Worm (Caenorhabditis elegans) whole organism, young adult: ENCODE results near the gene C54E10.3.

ENCODE experiments used
- B0019.2 ChIP-seq: fragments of 200-800 bp; sonication (Bioruptor generic); conservative IDR thresholded peaks from 2 replicates; pipeline ENCODE4 v1.3.6; 2022; ENCODE audit warnings: missing genetic modification reagents, missing genetic modification characterization, missing compliant biosample characterization
- D2030.7 ChIP-seq: fragments of 200-800 bp; sonication (Bioruptor generic); IDR thresholded peaks from 2 replicates; pipeline ENCODE4 v1.3.6; 2022; ENCODE audit warnings: missing genetic modification reagents, missing genetic modification characterization, missing compliant biosample characterization
- F52B5.7 ChIP-seq: sonication (generic microtip); optimal IDR thresholded peaks from 2 replicates; lab custom pipeline; 2016; ENCODE audit warnings: mild to moderate bottlenecking, missing genetic modification characterization, missing compliant biosample characterization
- K11D2.4 ChIP-seq: fragments of 200-800 bp; sonication (Bioruptor generic); IDR thresholded peaks from 2 replicates; pipeline ENCODE4 v1.3.6; 2022; ENCODE audit warnings: missing genetic modification reagents, missing genetic modification characterization, missing compliant biosample characterization
- atf-7 ChIP-seq: sonication (generic microtip); optimal IDR thresholded peaks from 2 replicates; lab custom pipeline; 2017; ENCODE audit warnings: mild to moderate bottlenecking, missing genetic modification characterization, missing compliant biosample characterization
- attf-3 ChIP-seq: fragments of 200-800 bp; sonication (Bioruptor generic); conservative IDR thresholded peaks from 2 replicates; pipeline ENCODE4 v1.3.6; 2022; ENCODE audit warnings: missing genetic modification reagents, missing genetic modification characterization, missing compliant biosample characterization
- bed-1 ChIP-seq: fragments of 200-800 bp; sonication (Bioruptor generic); IDR thresholded peaks from 2 replicates; pipeline ENCODE4 v1.3.6; 2022; ENCODE audit warnings: missing genetic modification reagents, missing genetic modification characterization, missing compliant biosample characterization
- cebp-1 ChIP-seq, 2 experiments: fragments of 200-800 bp in 1 of 2; sonication (Bioruptor generic) in 1 of 2; sonication (generic microtip) in 1 of 2; IDR thresholded peaks in 1 of 2; optimal IDR thresholded peaks in 1 of 2; 2 replicates each; pipeline versions ENCODE4 v1.3.6 to Lab custom; 2017 to 2022; ENCODE audit warnings: missing compliant biosample characterization in 2 of 2, missing genetic modification characterization in 2 of 2, mild to moderate bottlenecking in 1 of 2, missing genetic modification reagents in 1 of 2, moderate library complexity in 1 of 2
- cebp-2 ChIP-seq: fragments of 200-800 bp; sonication (Bioruptor generic); IDR thresholded peaks from 2 replicates; pipeline ENCODE4 v1.3.6; 2022; ENCODE audit warnings: missing genetic modification characterization, missing compliant biosample characterization
- ceh-40 ChIP-seq: fragments of 200-800 bp; sonication (Bioruptor generic); IDR thresholded peaks from 2 replicates; pipeline ENCODE4 v1.3.6; 2022; ENCODE audit warnings: missing genetic modification characterization, missing compliant biosample characterization
- ceh-79 ChIP-seq: sonication (generic microtip); optimal IDR thresholded peaks from 2 replicates; lab custom pipeline; 2017; ENCODE audit warnings: mild to moderate bottlenecking, missing genetic modification characterization, missing compliant biosample characterization
- ceh-91 ChIP-seq: fragments of 200-800 bp; sonication (Bioruptor generic); IDR thresholded peaks from 2 replicates; pipeline ENCODE4 v1.3.6; 2022; ENCODE audit warnings: missing genetic modification reagents, missing genetic modification characterization, missing compliant biosample characterization
- chd-7 ChIP-seq: sonication (generic microtip); optimal IDR thresholded peaks from 2 replicates; lab custom pipeline; 2016; ENCODE audit warnings: mild to moderate bottlenecking, missing genetic modification characterization, moderate library complexity, missing compliant biosample characterization
- egl-18 ChIP-seq: fragments of 200-800 bp; sonication (Bioruptor generic); IDR thresholded peaks from 2 replicates; pipeline ENCODE4 v1.3.6; 2022; ENCODE audit warnings: missing genetic modification reagents, missing genetic modification characterization, missing compliant biosample characterization
- egl-44 ChIP-seq: fragments of 200-800 bp; sonication (Bioruptor generic); IDR thresholded peaks from 2 replicates; pipeline ENCODE4 v1.3.6; 2022; ENCODE audit warnings: missing genetic modification reagents, missing genetic modification characterization, missing compliant biosample characterization
- ekl-4 ChIP-seq: fragments of 200-800 bp; sonication (Bioruptor generic); IDR thresholded peaks from 2 replicates; pipeline ENCODE4 v1.3.6; 2022; ENCODE audit warnings: missing genetic modification reagents, missing genetic modification characterization, missing compliant biosample characterization
- fkh-3 ChIP-seq: sonication (generic microtip); optimal IDR thresholded peaks from 2 replicates; lab custom pipeline; 2016; ENCODE audit warnings: mild to moderate bottlenecking, missing genetic modification characterization, missing compliant biosample characterization
- gei-17 ChIP-seq: fragments of 200-800 bp; sonication (Bioruptor generic); optimal IDR thresholded peaks from 2 replicates; lab custom pipeline; 2018; ENCODE audit warnings: mild to moderate bottlenecking, missing genetic modification characterization, missing compliant biosample characterization
- hlh-12 ChIP-seq: sonication (generic microtip); optimal IDR thresholded peaks from 2 replicates; lab custom pipeline; 2016; ENCODE audit warnings: missing genetic modification characterization, missing compliant biosample characterization
- hmg-1.2 ChIP-seq: fragments of 200-800 bp; sonication (Bioruptor generic); IDR thresholded peaks from 2 replicates; pipeline ENCODE4 v1.3.6; 2022; ENCODE audit warnings: missing genetic modification reagents, missing genetic modification characterization, missing compliant biosample characterization
- lag-1 ChIP-seq: fragments of 200-800 bp; sonication (Bioruptor generic); IDR thresholded peaks from 2 replicates; pipeline ENCODE4 v1.3.6; 2022; ENCODE audit warnings: missing genetic modification reagents, missing genetic modification characterization, missing compliant biosample characterization
- lir-1 ChIP-seq: fragments of 200-800 bp; sonication (Bioruptor generic); conservative IDR thresholded peaks from 2 replicates; pipeline ENCODE4 v1.3.6; 2022; ENCODE audit warnings: missing genetic modification reagents, missing genetic modification characterization, missing compliant biosample characterization
- lsl-1 ChIP-seq: fragments of 200-800 bp; sonication (Bioruptor generic); optimal IDR thresholded peaks from 2 replicates; lab custom pipeline; 2018; ENCODE audit warnings: mild to moderate bottlenecking, missing genetic modification characterization, moderate library complexity, missing compliant biosample characterization
- mes-4 ChIP-seq: sonication (generic microtip); optimal IDR thresholded peaks from 2 replicates; lab custom pipeline; 2016; ENCODE audit warnings: missing genotype, missing genetic modification characterization, missing compliant biosample characterization
- nfya-2 ChIP-seq: fragments of 200-800 bp; sonication (Bioruptor generic); IDR thresholded peaks from 2 replicates; pipeline ENCODE4 v1.3.6; 2022; ENCODE audit warnings: missing genetic modification reagents, missing genetic modification characterization, missing compliant biosample characterization
- nhr-80 ChIP-seq: sonication (generic microtip); optimal IDR thresholded peaks from 2 replicates; lab custom pipeline; 2016; ENCODE audit warnings: missing genetic modification characterization, missing compliant biosample characterization
- repo-1 ChIP-seq: sonication (generic microtip); optimal IDR thresholded peaks from 2 replicates; lab custom pipeline; 2017; ENCODE audit warnings: mild to moderate bottlenecking, missing genetic modification characterization, missing compliant biosample characterization
- snpc-1.3 ChIP-seq: sonication (generic microtip); optimal IDR thresholded peaks from 2 replicates; lab custom pipeline; 2017; ENCODE audit warnings: missing genetic modification characterization, mild to moderate bottlenecking, missing compliant biosample characterization, antibody characterized with exemption, moderate library complexity, missing genotype, missing genetic modification reagents; ENCODE audit not compliant: insufficient read depth
- snpc-4 ChIP-seq, 5 experiments: fragments of 150-350 bp in 1 of 5; sonication (generic microtip) in 4 of 5; optimal IDR thresholded peaks; 2 replicates each; lab custom pipeline; 2014 to 2018; ENCODE audit warnings: missing genetic modification characterization in 5 of 5, missing biosample characterization in 3 of 5, antibody characterized with exemption in 2 of 5, mild to moderate bottlenecking in 2 of 5, missing compliant biosample characterization in 2 of 5, missing genotype in 2 of 5, moderate library complexity in 2 of 5, missing genetic modification reagents in 1 of 5
- somi-1 ChIP-seq: fragments of 200-800 bp; sonication (Bioruptor generic); optimal IDR thresholded peaks from 2 replicates; lab custom pipeline; 2018; ENCODE audit warnings: mild to moderate bottlenecking, missing genetic modification characterization, missing compliant biosample characterization
- tlf-1 ChIP-seq: fragments of 200-800 bp; sonication (Bioruptor generic); optimal IDR thresholded peaks from 2 replicates; lab custom pipeline; 2018; ENCODE audit warnings: mild to moderate bottlenecking, missing genetic modification characterization, missing compliant biosample characterization
- zfh-2 ChIP-seq: fragments of 200-800 bp; sonication (Bioruptor generic); conservative IDR thresholded peaks from 2 replicates; pipeline ENCODE4 v1.3.6; 2022; ENCODE audit warnings: missing genetic modification reagents, missing genetic modification characterization, missing compliant biosample characterization
- ztf-25 ChIP-seq: fragments of 200-800 bp; sonication (Bioruptor generic); IDR thresholded peaks from 2 replicates; pipeline ENCODE4 v1.3.6; 2022; ENCODE audit warnings: missing genetic modification reagents, missing genetic modification characterization, missing compliant biosample characterization
- ztf-28 ChIP-seq: fragments of 200-800 bp; sonication (Bioruptor generic); IDR thresholded peaks from 2 replicates; pipeline ENCODE4 v1.3.6; 2022; ENCODE audit warnings: missing genetic modification reagents, missing genetic modification characterization, missing compliant biosample characterization

Gene C54E10.3

DNA sequence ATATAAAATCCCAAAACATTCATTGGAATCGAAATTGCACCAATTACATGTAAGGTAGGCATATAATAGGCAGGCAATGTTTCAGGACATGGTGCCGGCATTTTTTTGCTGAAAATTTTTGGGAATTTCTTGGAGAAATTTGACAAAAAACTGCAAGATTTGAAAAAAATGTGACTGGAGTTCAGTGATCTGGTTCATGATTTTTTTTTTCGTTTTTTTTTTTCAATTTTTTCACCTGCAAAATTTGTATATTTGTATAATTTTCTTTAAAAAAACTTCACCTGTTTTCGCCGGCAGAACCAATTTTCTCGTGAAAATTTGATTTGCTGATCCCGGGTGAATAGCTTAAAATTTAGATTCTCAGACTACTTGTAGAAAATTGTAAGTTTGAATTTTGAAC is 4.4 kb upstream of the C54E10.3 start, which contains the start of gene sri-10:
sri-10 (minus strand) TSS at position 101 of the 400 bp plus-strand sequence.
- no peak for TF ChIP-seq F52B5.7
- TF ChIP-seq B0019.2 (GFP tag; lab: Robert Waterston, UW): no peak
- no peak for TF ChIP-seq mes-4 (tag; lab: Kevin White, UChicago)
- TF ChIP-seq attf-3 (GFP tag; lab: Robert Waterston, UW): no peak
- no peak for TF ChIP-seq atf-7

DNA sequence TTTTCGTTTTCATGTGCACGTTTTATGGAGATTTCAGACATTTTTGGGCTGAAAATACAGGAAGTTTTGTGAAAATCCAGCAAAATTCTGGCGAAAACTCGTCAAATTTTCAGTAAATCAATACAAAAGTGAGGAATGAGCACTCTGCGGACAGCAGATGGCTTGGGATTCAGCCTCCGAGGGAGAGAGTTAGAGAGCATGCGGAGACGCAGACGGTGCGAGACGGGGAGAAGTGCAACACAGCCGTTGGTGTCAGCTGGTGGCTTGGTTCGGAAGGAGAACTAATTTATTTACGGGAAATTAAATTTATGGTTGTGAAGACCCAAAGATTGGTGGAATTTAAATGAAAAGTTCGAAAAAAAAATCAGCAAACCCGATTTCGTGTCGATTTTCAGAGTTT is 2.2 kb upstream of the C54E10.3 start, which contains the start of gene C54E10.6:
C54E10.6 (minus strand) TSS at position 109 of the 400 bp plus-strand sequence.
- no peak for TF ChIP-seq lsl-1 (GFP tag; lab: Kevin White, UChicago)
- no peak for TF ChIP-seq atf-7
- TF ChIP-seq nfya-2: no peak
- TF ChIP-seq egl-18 (GFP tag; lab: Robert Waterston, UW): no peak
- no peak for TF ChIP-seq ztf-28 (GFP tag; lab: Robert Waterston, UW)
- TF ChIP-seq hmg-1.2: peak; percentile 63; the same call in 1 of the 2 replicates
- TF ChIP-seq gei-17 (GFP tag; lab: Kevin White, UChicago): no peak
- TF ChIP-seq cebp-1 (GFP tag; IDR thresholded peaks at IDR 0.05; lab: Robert Waterston, UW): no peak
- no peak for TF ChIP-seq cebp-1 (tag; optimal IDR thresholded peaks at IDR 0.05; lab: Kevin White, UChicago)
- 0 out of 2 replicates have a peak, but pooled peaks have one; percentile 38 for TF ChIP-seq zfh-2
- TF ChIP-seq somi-1 (GFP tag; lab: Kevin White, UChicago): no peak
- TF ChIP-seq ztf-25 (GFP tag; lab: Robert Waterston, UW): no peak

DNA sequence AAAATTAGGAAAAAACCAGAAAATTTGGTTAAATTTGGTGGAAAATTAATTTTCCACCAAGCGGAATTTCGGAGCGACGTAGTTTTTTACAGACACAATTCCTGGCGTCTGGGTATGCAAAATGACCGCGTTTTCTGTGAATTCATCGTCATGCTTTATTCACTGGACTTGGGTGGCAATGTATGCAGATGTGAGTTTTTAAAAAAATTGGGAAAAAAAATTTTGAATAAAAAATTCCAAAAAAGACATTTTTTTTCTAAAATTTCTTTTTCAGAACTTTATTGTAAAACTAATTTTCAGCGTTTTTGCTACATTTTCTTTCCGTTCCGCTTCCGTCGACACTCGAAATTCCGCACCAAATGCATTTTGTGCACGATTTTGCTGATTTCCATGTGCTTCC is 555 bp downstream of the C54E10.3 start, which contains the start of gene C54E10.7:
C54E10.7 (plus strand) TSS at position 301 of the 400 bp plus-strand sequence.
- TF ChIP-seq cebp-2 (GFP tag; lab: Robert Waterston, UW) (no peak), lag-1 (GFP tag; lab: Robert Waterston, UW) (no peak), D2030.7 (no peak), snpc-1.3 (no peak), hlh-12 (tag; lab: Kevin White, UChicago) (no peak), repo-1 (tag; lab: Kevin White, UChicago) (no peak), fkh-3 (tag; lab: Kevin White, UChicago) (no peak), ceh-79 (tag; lab: Kevin White, UChicago) (no peak), chd-7 (tag; lab: Kevin White, UChicago) (no peak), ceh-91 (GFP tag; lab: Robert Waterston, UW) (no peak), ekl-4 (GFP tag; lab: Robert Waterston, UW) (no peak), egl-18 (GFP tag; lab: Robert Waterston, UW) (no peak), bed-1 (no peak)

DNA sequence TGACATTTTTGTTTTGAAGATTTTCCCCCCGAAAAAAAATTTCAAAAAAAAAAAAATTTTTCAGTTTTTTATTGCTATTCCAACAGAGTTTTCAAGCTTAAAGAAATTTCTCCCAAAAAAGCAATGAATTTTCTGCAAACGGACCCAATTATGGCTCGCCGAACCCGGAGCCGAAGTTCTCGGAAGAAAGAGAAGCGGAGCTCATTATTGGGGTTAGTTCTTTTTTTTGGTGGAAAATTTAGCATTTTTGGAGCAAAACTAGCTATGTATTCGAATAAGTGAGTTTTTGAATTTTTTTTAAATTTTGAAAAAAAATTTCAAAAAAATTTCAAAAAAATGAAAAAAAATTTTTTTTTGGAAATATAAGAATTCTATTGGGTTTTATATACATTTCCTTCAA is 8.8 kb downstream of the C54E10.3 start, which contains the start of gene ncs-5:
ncs-5 (plus strand) TSS at position 124 of the 400 bp plus-strand sequence.
- TF ChIP-seq K11D2.4 (no peak), tlf-1 (no peak), lsl-1 (GFP tag; lab: Kevin White, UChicago) (no peak), ceh-40 (GFP tag; lab: Robert Waterston, UW) (no peak), atf-7 (no peak), egl-44 (GFP tag; lab: Robert Waterston, UW) (no peak), B0019.2 (GFP tag; lab: Robert Waterston, UW) (no peak), lir-1 (no peak), snpc-4 (GFP tag; optimal IDR thresholded peaks at IDR 0.05; lab: Kevin White, UChicago) (no peak), snpc-4 (tag; optimal IDR thresholded peaks at IDR 0.05; lab: Kevin White, UChicago) (no peak), nhr-80 (tag; lab: Kevin White, UChicago) (no peak)
